Fruit fly (Drosophila melanogaster) whole organism, prepupa: ENCODE measurements around the gene Ugt35E2.

Source experiments
- CG1621 ChIP-seq: fragments of 200-800 bp; sonication (Bioruptor generic); optimal IDR thresholded peaks from 3 replicates; lab custom pipeline; 2018; ENCODE audit warnings: missing biosample characterization, mild to moderate bottlenecking, missing genetic modification characterization
- CG34406 ChIP-seq: fragments of 200-800 bp; sonication (Bioruptor generic); optimal IDR thresholded peaks from 3 replicates; lab custom pipeline; 2016; ENCODE audit warnings: missing biosample characterization, missing genetic modification characterization
- Ets96B ChIP-seq: fragments of 200-800 bp; optimal IDR thresholded peaks from 2 replicates; lab custom pipeline; 2019; ENCODE audit warnings: missing biosample characterization, mild to moderate bottlenecking, missing genetic modification characterization, moderate library complexity
- Sox14 ChIP-seq: fragments of 200-800 bp; sonication (Bioruptor generic); optimal IDR thresholded peaks from 3 replicates; lab custom pipeline; 2016; ENCODE audit warnings: missing biosample characterization, missing genetic modification characterization
- dsx ChIP-seq: fragments of 200-800 bp; optimal IDR thresholded peaks from 3 replicates; lab custom pipeline; 2019; ENCODE audit warnings: missing biosample characterization, mild to moderate bottlenecking, missing genetic modification characterization, moderate library complexity; ENCODE audit not compliant: poor library complexity, severe bottlenecking
- fd59A ChIP-seq: fragments of 200-800 bp; sonication (Bioruptor generic); optimal IDR thresholded peaks from 2 replicates; lab custom pipeline; 2017; ENCODE audit warnings: missing biosample characterization, mild to moderate bottlenecking, missing genetic modification characterization, missing genetic modification reagents

DNA sequence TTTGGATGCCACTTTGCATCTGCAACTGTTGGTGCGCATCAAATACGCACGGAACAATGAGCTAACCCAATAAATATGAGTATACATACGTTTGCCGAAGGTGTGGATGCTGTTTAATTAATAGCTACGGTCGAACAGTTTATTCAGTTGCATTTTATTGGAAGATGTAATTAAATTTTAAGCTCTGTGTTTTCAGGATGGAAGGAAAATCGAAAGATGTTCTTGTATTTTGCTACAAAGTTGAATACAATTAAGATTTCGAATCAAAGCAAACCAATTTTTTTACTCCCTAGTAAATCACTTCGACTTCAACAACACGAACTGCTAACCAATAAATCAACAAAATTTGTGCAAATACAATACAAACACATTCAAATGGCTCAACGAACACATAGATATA lies 30.9 kb downstream of the Ugt35E2 start, which contains the start of gene mAcon2:
- no peak for TF ChIP-seq dsx (GFP tag; lab: Kevin White, UChicago)
- no peak for TF ChIP-seq Sox14 (GFP tag; lab: Kevin White, UChicago)
- no peak for TF ChIP-seq fd59A (GFP tag; lab: Kevin White, UChicago)
- no peak for TF ChIP-seq Ets96B
- no peak for TF ChIP-seq CG34406 (GFP tag; lab: Kevin White, UChicago)
- TF ChIP-seq CG1621 (tag; lab: Kevin White, UChicago) = no peak
